Fruit fly (Drosophila melanogaster) whole organism, embryonic: ENCODE measurements around the gene Ugt316A1.
A peak's percentile ranks its signal among the peaks of the same experiment; 100 is the strongest.

Experiments used
- Awh ChIP-seq: fragments of 200-800 bp; sonication (Bioruptor generic); IDR thresholded peaks from 2 replicates; pipeline ENCODE4, ENCODE4 v1.3.6; 2022; ENCODE audit warnings: missing biosample characterization, missing genetic modification characterization
- BtbVII ChIP-seq: fragments of 200-800 bp; sonication (Bioruptor generic); optimal IDR thresholded peaks from 3 replicates; lab custom pipeline; 2017; ENCODE audit warnings: missing biosample characterization, mild to moderate bottlenecking, missing genetic modification characterization
- Bteb2 ChIP-seq: fragments of 200-800 bp; sonication (Bioruptor generic); optimal IDR thresholded peaks from 2 replicates; lab custom pipeline; 2016; ENCODE audit warnings: missing biosample characterization, missing genetic modification characterization
- CG10267 ChIP-seq: fragments of 200-800 bp; sonication (Bioruptor generic); optimal IDR thresholded peaks from 2 replicates; lab custom pipeline; 2018; ENCODE audit warnings: missing biosample characterization, mild to moderate bottlenecking, missing genetic modification characterization, moderate library complexity
- CG10366 ChIP-seq: fragments of 200-800 bp; sonication (Bioruptor generic); IDR thresholded peaks from 2 replicates; pipeline ENCODE4 v1.3.6; 2022; ENCODE audit warnings: missing biosample characterization, missing genetic modification characterization
- CG10565 ChIP-seq: fragments of 200-800 bp; sonication (Bioruptor generic); optimal IDR thresholded peaks from 3 replicates; lab custom pipeline; 2016; ENCODE audit warnings: missing biosample characterization, mild to moderate bottlenecking, missing genetic modification characterization
- CG10654 ChIP-seq: fragments of 200-800 bp; sonication (Bioruptor generic); optimal IDR thresholded peaks from 2 replicates; lab custom pipeline; 2016; ENCODE audit warnings: missing biosample characterization, missing genetic modification characterization
- CG11456 ChIP-seq: fragments of 200-800 bp; sonication (Bioruptor generic); IDR thresholded peaks from 3 replicates; pipeline ENCODE4 v1.3.6; 2022; ENCODE audit warnings: missing biosample characterization, missing genetic modification characterization
- CG11560 ChIP-seq: fragments of 200-800 bp; sonication (Bioruptor generic); IDR thresholded peaks from 3 replicates; pipeline ENCODE4 v1.3.6; 2022; ENCODE audit warnings: missing biosample characterization, missing genetic modification characterization
- CG11723 ChIP-seq: fragments of 200-800 bp; sonication (Bioruptor generic); optimal IDR thresholded peaks from 2 replicates; lab custom pipeline; 2017; ENCODE audit warnings: missing biosample characterization, mild to moderate bottlenecking, missing genetic modification characterization
- CG13296 ChIP-seq: fragments of 200-800 bp; sonication (Bioruptor generic); optimal IDR thresholded peaks from 3 replicates; lab custom pipeline; 2018; ENCODE audit warnings: missing biosample characterization, mild to moderate bottlenecking, missing genetic modification characterization
- CG13624 ChIP-seq: fragments of 200-800 bp; sonication (Bioruptor generic); optimal IDR thresholded peaks from 2 replicates; lab custom pipeline; 2016; ENCODE audit warnings: missing biosample characterization, missing genetic modification characterization
- CG14014 ChIP-seq: fragments of 200-800 bp; sonication (Bioruptor generic); IDR thresholded peaks from 2 replicates; pipeline ENCODE4 v1.3.6; 2022; ENCODE audit warnings: missing biosample characterization, missing genetic modification characterization
- CG15011 ChIP-seq: fragments of 200-800 bp; sonication (Bioruptor generic); optimal IDR thresholded peaks from 3 replicates; lab custom pipeline; 2018; ENCODE audit warnings: missing biosample characterization, mild to moderate bottlenecking, missing genetic modification characterization
- CG15696 ChIP-seq: fragments of 200-800 bp; sonication (Bioruptor generic); optimal IDR thresholded peaks from 2 replicates; lab custom pipeline; 2019; ENCODE audit warnings: missing biosample characterization, mild to moderate bottlenecking, missing genetic modification characterization, moderate library complexity
- CG1602 ChIP-seq: fragments of 200-800 bp; sonication (Bioruptor generic); optimal IDR thresholded peaks from 3 replicates; lab custom pipeline; 2016; ENCODE audit warnings: missing biosample characterization, missing genetic modification characterization
- CG17328 ChIP-seq: fragments of 200-800 bp; sonication (Bioruptor generic); IDR thresholded peaks from 2 replicates; pipeline ENCODE4 v1.3.6; 2022; ENCODE audit warnings: missing biosample characterization, missing genetic modification characterization
- CG2120 ChIP-seq: fragments of 200-800 bp; sonication (Bioruptor generic); optimal IDR thresholded peaks from 3 replicates; lab custom pipeline; 2016; ENCODE audit warnings: missing biosample characterization, missing genetic modification characterization
- CG33557 ChIP-seq: fragments of 200-800 bp; sonication (Bioruptor generic); optimal IDR thresholded peaks from 2 replicates; lab custom pipeline; 2019; ENCODE audit warnings: missing biosample characterization, mild to moderate bottlenecking, missing genetic modification characterization, moderate library complexity
- CG34376 ChIP-seq: fragments of 200-800 bp; sonication (Bioruptor generic); optimal IDR thresholded peaks from 2 replicates; lab custom pipeline; 2018; ENCODE audit warnings: missing biosample characterization, mild to moderate bottlenecking, missing genetic modification characterization
- CG34422 ChIP-seq: fragments of 200-800 bp; sonication (Bioruptor generic); IDR thresholded peaks from 3 replicates; pipeline ENCODE4 v1.3.6; 2022; ENCODE audit warnings: missing biosample characterization, missing genetic modification characterization
- CG4404 ChIP-seq: fragments of 200-800 bp; sonication (Bioruptor generic); IDR thresholded peaks from 2 replicates; pipeline ENCODE4 v1.3.6; 2022; ENCODE audit warnings: missing biosample characterization, missing genetic modification characterization
- CG4854 ChIP-seq: fragments of 200-800 bp; sonication (Bioruptor generic); optimal IDR thresholded peaks from 2 replicates; lab custom pipeline; 2016; ENCODE audit warnings: missing biosample characterization, missing genetic modification characterization, inconsistent platforms
- CG5245 ChIP-seq: fragments of 200-800 bp; sonication (Bioruptor generic); optimal IDR thresholded peaks from 3 replicates; lab custom pipeline; 2016; ENCODE audit warnings: missing biosample characterization, missing genetic modification characterization
- CG9932 ChIP-seq: fragments of 200-800 bp; sonication (Bioruptor generic); IDR thresholded peaks from 2 replicates; pipeline ENCODE4 v1.3.6; 2022; ENCODE audit warnings: missing biosample characterization, missing genetic modification characterization
- CrebB ChIP-seq: fragments of 200-800 bp; sonication (Bioruptor generic); optimal IDR thresholded peaks from 3 replicates; lab custom pipeline; 2018; ENCODE audit warnings: missing biosample characterization, mild to moderate bottlenecking, missing genetic modification characterization
- Doc2 ChIP-seq: fragments of 200-800 bp; sonication (Bioruptor generic); IDR thresholded peaks from 2 replicates; pipeline ENCODE4 v1.3.6; 2022; ENCODE audit warnings: missing biosample characterization, missing genetic modification characterization
- Hmr ChIP-seq: fragments of 200-800 bp; sonication (Bioruptor generic); optimal IDR thresholded peaks from 3 replicates; lab custom pipeline; 2017; ENCODE audit warnings: mild to moderate bottlenecking, missing biosample characterization, missing genetic modification reagents, missing genetic modification characterization
- Hr78 ChIP-seq, 2 experiments: fragments of 200-800 bp in 1 of 2; fragments of >200 bp in 1 of 2; sonication (Bioruptor generic) in 1 of 2; optimal IDR thresholded peaks; 2 replicates each; lab custom pipeline; 2017 to 2019; ENCODE audit warnings: missing biosample characterization in 2 of 2, missing genetic modification characterization in 2 of 2, mild to moderate bottlenecking in 1 of 2, moderate library complexity in 1 of 2
- Lhr ChIP-seq: fragments of 200-800 bp; sonication (Bioruptor generic); optimal IDR thresholded peaks from 3 replicates; lab custom pipeline; 2017; ENCODE audit warnings: mild to moderate bottlenecking, missing biosample characterization, missing genetic modification reagents, missing genetic modification characterization
- Mad ChIP-seq: fragments of 200-800 bp; sonication (Bioruptor generic); optimal IDR thresholded peaks from 2 replicates; lab custom pipeline; 2016; ENCODE audit warnings: missing biosample characterization, missing genetic modification characterization
- Oaz ChIP-seq: fragments of 200-800 bp; sonication (Bioruptor generic); IDR thresholded peaks from 2 replicates; pipeline ENCODE4 v1.3.6; 2022; ENCODE audit warnings: missing biosample characterization, missing genetic modification characterization
- Poxn ChIP-seq: fragments of 200-800 bp; sonication (Bioruptor generic); IDR thresholded peaks from 2 replicates; pipeline ENCODE4 v1.3.6; 2022; ENCODE audit warnings: missing biosample characterization, missing genetic modification characterization
- Sox102F ChIP-seq: fragments of 200-800 bp; sonication (Bioruptor generic); optimal IDR thresholded peaks from 2 replicates; lab custom pipeline; 2018; ENCODE audit warnings: missing biosample characterization, mild to moderate bottlenecking, missing genetic modification characterization, moderate library complexity
- Spps ChIP-seq: fragments of 200-800 bp; sonication (Bioruptor generic); optimal IDR thresholded peaks from 2 replicates; lab custom pipeline; 2018; ENCODE audit warnings: missing biosample characterization, mild to moderate bottlenecking, missing genetic modification characterization
- Xbp1 ChIP-seq: fragments of 200-800 bp; sonication (Bioruptor generic); optimal IDR thresholded peaks from 3 replicates; lab custom pipeline; 2016; ENCODE audit warnings: missing biosample characterization, mild to moderate bottlenecking, missing genetic modification characterization
- Xrp1 ChIP-seq: fragments of 200-800 bp; sonication (Bioruptor generic); IDR thresholded peaks from 2 replicates; pipeline ENCODE4 v1.3.6; 2022; ENCODE audit warnings: missing biosample characterization, missing genetic modification characterization
- ash1 ChIP-seq: fragments of 200-800 bp; sonication (Bioruptor generic); optimal IDR thresholded peaks from 2 replicates; lab custom pipeline; 2018; ENCODE audit warnings: missing biosample characterization, mild to moderate bottlenecking, missing genetic modification characterization
- ato ChIP-seq: fragments of 200-800 bp; sonication (Bioruptor generic); IDR thresholded peaks from 2 replicates; pipeline ENCODE4 v1.3.6; 2022; ENCODE audit warnings: missing biosample characterization, missing genetic modification characterization; ENCODE audit not compliant: partially characterized antibody
- cas ChIP-seq: fragments of 200-800 bp; sonication (Bioruptor generic); IDR thresholded peaks from 2 replicates; pipeline ENCODE4 v1.3.6; 2022; ENCODE audit warnings: missing biosample characterization, missing genetic modification characterization
- crp ChIP-seq, 2 experiments: fragments of 200-800 bp; sonication (Bioruptor generic); optimal IDR thresholded peaks; 2 replicates in 1 of 2; 3 replicates in 1 of 2; lab custom pipeline; 2017; ENCODE audit warnings: missing biosample characterization in 2 of 2, missing genetic modification characterization in 2 of 2, mild to moderate bottlenecking in 1 of 2, moderate library complexity in 1 of 2
- gcm ChIP-seq: fragments of 200-800 bp; sonication (Bioruptor generic); optimal IDR thresholded peaks from 2 replicates; lab custom pipeline; 2019; ENCODE audit warnings: missing biosample characterization, mild to moderate bottlenecking, missing genetic modification characterization, moderate library complexity
- hkb ChIP-seq, 2 experiments: fragments of 200-800 bp in 1 of 2; fragments of >200 bp in 1 of 2; sonication (Bioruptor generic) in 1 of 2; IDR thresholded peaks in 1 of 2; optimal IDR thresholded peaks in 1 of 2; 2 replicates each; pipeline versions ENCODE4 v1.3.6 to Lab custom; 2017 to 2022; ENCODE audit warnings: missing biosample characterization in 1 of 2, missing genetic modification characterization in 1 of 2
- knrl ChIP-seq: fragments of 200-800 bp; sonication (Bioruptor generic); IDR thresholded peaks from 3 replicates; pipeline ENCODE4 v1.3.6; 2022; ENCODE audit warnings: missing biosample characterization, missing genetic modification characterization; ENCODE audit not compliant: partially characterized antibody
- lov ChIP-seq, 2 experiments: fragments of 200-800 bp in 1 of 2; fragments of >200 bp in 1 of 2; sonication (Bioruptor generic) in 1 of 2; IDR thresholded peaks in 1 of 2; optimal IDR thresholded peaks in 1 of 2; 2 replicates in 1 of 2; 3 replicates in 1 of 2; pipeline versions ENCODE4 v1.3.6 to Lab custom; 2017 to 2022; ENCODE audit warnings: missing biosample characterization in 1 of 2, missing genetic modification characterization in 1 of 2
- nom ChIP-seq: fragments of 200-800 bp; sonication (Bioruptor generic); optimal IDR thresholded peaks from 2 replicates; lab custom pipeline; 2017; ENCODE audit warnings: missing biosample characterization, missing genetic modification characterization, mild to moderate bottlenecking, moderate library complexity, missing genetic modification reagents
- pb ChIP-seq: fragments of 200-800 bp; sonication (Bioruptor generic); optimal IDR thresholded peaks from 3 replicates; lab custom pipeline; 2016; ENCODE audit warnings: missing biosample characterization, missing genetic modification characterization
- toy ChIP-seq: fragments of 200-800 bp; sonication (Bioruptor generic); IDR thresholded peaks from 2 replicates; pipeline ENCODE4 v1.3.6; 2022; ENCODE audit warnings: missing biosample characterization, missing genetic modification characterization
- zf30C ChIP-seq: fragments of 200-800 bp; sonication (Bioruptor generic); optimal IDR thresholded peaks from 3 replicates; lab custom pipeline; 2018; ENCODE audit warnings: missing biosample characterization, mild to moderate bottlenecking, missing genetic modification characterization

The Ugt316A1 gene

DNA sequence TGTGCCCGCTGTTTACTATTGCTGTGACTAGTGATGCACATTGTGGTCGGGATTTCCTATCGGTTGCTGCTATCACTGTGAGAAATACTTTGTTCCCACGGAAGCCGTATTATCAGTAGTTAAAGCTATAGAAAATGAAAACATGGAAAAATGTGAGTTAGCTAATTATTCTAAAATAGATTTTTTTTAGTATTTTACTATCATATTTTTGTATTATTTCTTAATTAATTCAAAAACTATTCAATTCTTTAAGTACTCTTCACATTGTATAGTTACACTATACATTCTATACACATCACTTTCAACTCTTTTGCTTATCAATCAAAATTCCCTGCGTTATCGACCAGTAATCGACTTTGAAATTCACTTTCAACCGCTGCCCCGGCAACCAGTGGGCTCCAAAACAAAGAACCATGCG is 35.1 kb upstream of the Ugt316A1 start, which contains the start of the genes Naxd and CG14079 (continued):
- TF ChIP-seq CG34422 (GFP tag; lab: Robert Waterston, UW), result 0 out of 3 replicates have a peak, but pooled peaks have one; percentile 31
- no peak for TF ChIP-seq BtbVII (GFP tag; lab: Kevin White, UChicago)
- no peak for TF ChIP-seq CG13296 (GFP tag; lab: Kevin White, UChicago)
- no peak for TF ChIP-seq hkb (optimal IDR thresholded peaks at IDR 0.05; lab: Kevin White, UChicago)
- TF ChIP-seq hkb (GFP tag; IDR thresholded peaks at IDR 0.05; lab: Robert Waterston, UW), result no peak
- peak; percentile 64; the same call in 1 of the 2 replicates for TF ChIP-seq Awh
- TF ChIP-seq Mad (GFP tag; lab: Kevin White, UChicago), result peak; percentile 7
- TF ChIP-seq CG13624 (GFP tag; lab: Kevin White, UChicago), result no peak
- peak; percentile 21 for TF ChIP-seq Spps
- peak; percentile 61 for TF ChIP-seq nom (GFP tag; lab: Kevin White, UChicago)
- TF ChIP-seq Poxn, result no peak
- TF ChIP-seq CG4404 (GFP tag; lab: Robert Waterston, UW), result 0 out of 2 replicates have a peak, but pooled peaks have one; percentile 22
- no peak for TF ChIP-seq CG34376 (GFP tag; lab: Kevin White, UChicago)
- peak; percentile 57; the same call in 1 of the 2 replicates for TF ChIP-seq CG14014 (GFP tag; lab: Robert Waterston, UW)
- peak; percentile 60 for TF ChIP-seq Oaz
- peak; percentile 40 for TF ChIP-seq CG10267 (tag; lab: Kevin White, UChicago)
- TF ChIP-seq CG11560 (tag; lab: Robert Waterston, UW), result 0 out of 3 replicates have a peak, but pooled peaks have one; percentile 31
- TF ChIP-seq Xbp1 (GFP tag; lab: Kevin White, UChicago), result peak; percentile 77
- peak; percentile 68 for TF ChIP-seq Hmr (GFP tag; lab: Kevin White, UChicago)
- TF ChIP-seq CrebB (tag; lab: Kevin White, UChicago), result no peak
- no peak for TF ChIP-seq ato (GFP tag; lab: Robert Waterston, UW)
- peak; percentile 62; the same call in 1 of the 2 replicates for TF ChIP-seq CG10366
- TF ChIP-seq CG15011 (GFP tag; lab: Kevin White, UChicago), result no peak
- TF ChIP-seq ash1, result no peak
- peak; percentile 73 for TF ChIP-seq Sox102F (GFP tag; lab: Kevin White, UChicago)
- TF ChIP-seq CG10654 (GFP tag; lab: Kevin White, UChicago), result peak; percentile 43
- TF ChIP-seq CG4854, result no peak
- peak; percentile 73 for TF ChIP-seq CG2120 (GFP tag; lab: Kevin White, UChicago)
- no peak for TF ChIP-seq Hr78 (GFP tag; optimal IDR thresholded peaks at IDR 0.05; lab: Kevin White, UChicago)
- TF ChIP-seq crp (GFP tag; optimal IDR thresholded peaks at IDR 0.05; lab: Kevin White, UChicago), result no peak
- TF ChIP-seq cas, result no peak
- no peak; the same call in 1 of the 2 replicates for TF ChIP-seq CG17328 (GFP tag; lab: Robert Waterston, UW)
- peak; percentile 43; the same call in 1 of the 3 replicates for TF ChIP-seq knrl (GFP tag; lab: Robert Waterston, UW)
- TF ChIP-seq CG15696 (tag; lab: Kevin White, UChicago), result peak; percentile 14
- peak; percentile 73; the same call in 2 of the 3 replicates for TF ChIP-seq CG11456 (GFP tag; lab: Robert Waterston, UW)
- peak; percentile 71 for TF ChIP-seq CG1602
- peak; percentile 7 for TF ChIP-seq Bteb2 (GFP tag; lab: Kevin White, UChicago)
- TF ChIP-seq CG9932 (GFP tag; lab: Robert Waterston, UW), result peak; percentile 68
- TF ChIP-seq zf30C, result peak; percentile 74
- TF ChIP-seq CG5245 (GFP tag; lab: Kevin White, UChicago), result no peak
- TF ChIP-seq gcm (GFP tag; lab: Kevin White, UChicago), result peak; percentile 39
- TF ChIP-seq CG33557, result peak; percentile 27
- TF ChIP-seq lov (optimal IDR thresholded peaks at IDR 0.05; lab: Kevin White, UChicago), result no peak
- TF ChIP-seq lov (GFP tag; IDR thresholded peaks at IDR 0.05; lab: Robert Waterston, UW), result 0 out of 3 replicates have a peak, but pooled peaks have one; percentile 17
- TF ChIP-seq toy (GFP tag; lab: Robert Waterston, UW), result no peak
- peak; percentile 27 for TF ChIP-seq Lhr (GFP tag; lab: Kevin White, UChicago)
- no peak for TF ChIP-seq Doc2 (GFP tag; lab: Robert Waterston, UW)
- TF ChIP-seq CG10565, result no peak
- TF ChIP-seq CG11723 (GFP tag; lab: Kevin White, UChicago), result no peak
- peak; percentile 74; the same call in 1 of the 2 replicates for TF ChIP-seq Xrp1
- TF ChIP-seq pb (GFP tag; lab: Kevin White, UChicago), result no peak
